Fruit fly (Drosophila melanogaster): ENCODE measurements around the gene P5CDh1.

Gene P5CDh1

dm6 chr3L:21840642-21840987 is 541 bp downstream of the P5CDh1 start:
- TF ChIP-seq EcR (GFP tag; optimal IDR thresholded peaks at IDR 0.05) (no peak), CG9948 (tag; optimal IDR thresholded peaks at IDR 0.05) (no peak), CG12605 (GFP tag; IDR thresholded peaks at IDR 0.05) (no peak)

dm6 chr3L:21839720-21840641 is 1.2 kb downstream of the P5CDh1 start:
- TF ChIP-seq CG8159 (tag; optimal IDR thresholded peaks at IDR 0.05): peak; percentile 95
- peak; percentile 96 for TF ChIP-seq CG8301 (tag; optimal IDR thresholded peaks at IDR 0.05)
- TF ChIP-seq Ets98B (GFP tag; IDR thresholded peaks at IDR 0.05): peak; percentile 92
- peak; percentile 83 for TF ChIP-seq CG13204 (GFP tag; optimal IDR thresholded peaks at IDR 0.05)
- peak; percentile 84 for TF ChIP-seq gl (tag; optimal IDR thresholded peaks at IDR 0.05)
- peak; percentile 98 for TF ChIP-seq Pif1A (GFP tag; optimal IDR thresholded peaks at IDR 0.05)
- peak; percentile 92 for TF ChIP-seq CG17806 (tag; optimal IDR thresholded peaks at IDR 0.05)
- peak; percentile 88 for TF ChIP-seq CG12605 (GFP tag; IDR thresholded peaks at IDR 0.05)
- TF ChIP-seq CG9948 (tag; optimal IDR thresholded peaks at IDR 0.05): peak; percentile 90
- peak; percentile 98 for TF ChIP-seq Pif1B (GFP tag; optimal IDR thresholded peaks at IDR 0.05)
- TF ChIP-seq CG15710 (tag; optimal IDR thresholded peaks at IDR 0.05): peak; percentile 93
- peak; percentile 93 for TF ChIP-seq CG32121 (GFP tag; IDR thresholded peaks at IDR 0.05)
- TF ChIP-seq fd96Ca (GFP tag; IDR thresholded peaks at IDR 0.05): peak; percentile 95
- TF ChIP-seq D1 (tag; optimal IDR thresholded peaks at IDR 0.05): no peak
- TF ChIP-seq CG4496 (GFP tag; IDR thresholded peaks at IDR 0.05): peak; percentile 95
- TF ChIP-seq EcR (GFP tag; optimal IDR thresholded peaks at IDR 0.05): no peak
- peak; percentile 97 for TF ChIP-seq CG14655 (GFP tag; optimal IDR thresholded peaks at IDR 0.05)
- peak; percentile 76; the same call in 1 of the 2 replicates for TF ChIP-seq CG10348 (GFP tag; IDR thresholded peaks at IDR 0.05)
- peak; percentile 80 for TF ChIP-seq rn (GFP tag; IDR thresholded peaks at IDR 0.05)
- TF ChIP-seq CG34367 (tag; optimal IDR thresholded peaks at IDR 0.05): peak; percentile 92
- peak; percentile 97 for TF ChIP-seq Snoo (tag; optimal IDR thresholded peaks at IDR 0.05)

- TF ChIP-seq CG9948 (tag; optimal IDR thresholded peaks at IDR 0.05): no peak
- no peak for TF ChIP-seq CG12605 (GFP tag; IDR thresholded peaks at IDR 0.05)
- TF ChIP-seq Pif1A (GFP tag; optimal IDR thresholded peaks at IDR 0.05): no peak
- no peak for TF ChIP-seq CG10348 (GFP tag; IDR thresholded peaks at IDR 0.05)
- TF ChIP-seq gl (tag; optimal IDR thresholded peaks at IDR 0.05): no peak
- no peak for TF ChIP-seq Pif1B (GFP tag; optimal IDR thresholded peaks at IDR 0.05)
- TF ChIP-seq CG8159 (tag; optimal IDR thresholded peaks at IDR 0.05): no peak
- no peak for TF ChIP-seq EcR (GFP tag; optimal IDR thresholded peaks at IDR 0.05)
- TF ChIP-seq CG14655 (GFP tag; optimal IDR thresholded peaks at IDR 0.05): no peak
- TF ChIP-seq CG34367 (tag; optimal IDR thresholded peaks at IDR 0.05): no peak
- no peak for TF ChIP-seq CG8301 (tag; optimal IDR thresholded peaks at IDR 0.05)
- TF ChIP-seq Snoo (tag; optimal IDR thresholded peaks at IDR 0.05): no peak
- no peak for TF ChIP-seq fd96Ca (GFP tag; IDR thresholded peaks at IDR 0.05)
- no peak for TF ChIP-seq CG15710 (tag; optimal IDR thresholded peaks at IDR 0.05)
- no peak for TF ChIP-seq CG13204 (GFP tag; optimal IDR thresholded peaks at IDR 0.05)
- TF ChIP-seq rn (GFP tag; IDR thresholded peaks at IDR 0.05): no peak
- no peak for TF ChIP-seq CG32121 (GFP tag; IDR thresholded peaks at IDR 0.05)
- no peak for TF ChIP-seq D1 (tag; optimal IDR thresholded peaks at IDR 0.05)
- no peak for TF ChIP-seq Ets98B (GFP tag; IDR thresholded peaks at IDR 0.05)
Observed at dm6 chr3L:21835569-21835968, 5.6 kb downstream of the P5CDh1 start.

- TF ChIP-seq Ets98B (GFP tag; IDR thresholded peaks at IDR 0.05) (peak; percentile 38), CG32121 (GFP tag; IDR thresholded peaks at IDR 0.05) (peak; percentile 62; the same call in 1 of the 2 replicates), CG12605 (GFP tag; IDR thresholded peaks at IDR 0.05) (no peak), gl (tag; optimal IDR thresholded peaks at IDR 0.05) (no peak), CG8159 (tag; optimal IDR thresholded peaks at IDR 0.05) (peak; percentile 52), CG15710 (tag; optimal IDR thresholded peaks at IDR 0.05) (peak; percentile 37), CG8301 (tag; optimal IDR thresholded peaks at IDR 0.05) (peak; percentile 46), EcR (GFP tag; optimal IDR thresholded peaks at IDR 0.05) (no peak), fd96Ca (GFP tag; IDR thresholded peaks at IDR 0.05) (peak; percentile 69; the same call in 2 of the 3 replicates), CG13204 (GFP tag; optimal IDR thresholded peaks at IDR 0.05) (no peak), CG4496 (GFP tag; IDR thresholded peaks at IDR 0.05) (peak; percentile 71), rn (GFP tag; IDR thresholded peaks at IDR 0.05) (0 out of 2 replicates have a peak, but pooled peaks have one; percentile 26), CG9948 (tag; optimal IDR thresholded peaks at IDR 0.05) (peak; percentile 35), CG17806 (tag; optimal IDR thresholded peaks at IDR 0.05) (peak; percentile 57), Snoo (tag; optimal IDR thresholded peaks at IDR 0.05) (peak; percentile 39), CG10348 (GFP tag; IDR thresholded peaks at IDR 0.05) (no peak), Pif1B (GFP tag; optimal IDR thresholded peaks at IDR 0.05) (no peak), CG34367 (tag; optimal IDR thresholded peaks at IDR 0.05) (peak; percentile 42)
Observed at dm6 chr3L:21832203-21833160, 8.7 kb downstream of the P5CDh1 start, which contains the start of the genes CG7148 and Nopp140. CG7148 (minus strand) TSS chr3L:21832253. Nopp140 (plus strand) TSS chr3L:21832774.

- TF ChIP-seq CG8159 (tag; optimal IDR thresholded peaks at IDR 0.05) (no peak), rn (GFP tag; IDR thresholded peaks at IDR 0.05) (no peak), fd96Ca (GFP tag; IDR thresholded peaks at IDR 0.05) (no peak), CG8301 (tag; optimal IDR thresholded peaks at IDR 0.05) (no peak), D1 (tag; optimal IDR thresholded peaks at IDR 0.05) (no peak), CG4496 (GFP tag; IDR thresholded peaks at IDR 0.05) (no peak), CG32121 (GFP tag; IDR thresholded peaks at IDR 0.05) (no peak), CG17806 (tag; optimal IDR thresholded peaks at IDR 0.05) (no peak), gl (tag; optimal IDR thresholded peaks at IDR 0.05) (no peak), CG12605 (GFP tag; IDR thresholded peaks at IDR 0.05) (no peak), CG14655 (GFP tag; optimal IDR thresholded peaks at IDR 0.05) (no peak), CG34367 (tag; optimal IDR thresholded peaks at IDR 0.05) (no peak), CG15710 (tag; optimal IDR thresholded peaks at IDR 0.05) (no peak), CG13204 (GFP tag; optimal IDR thresholded peaks at IDR 0.05) (no peak), Ets98B (GFP tag; IDR thresholded peaks at IDR 0.05) (no peak)
Observed at dm6 chr3L:21830125-21830524, 11.0 kb downstream of the P5CDh1 start.

Data from whole organism, pupa.